Worm (Caenorhabditis elegans) whole organism, mixed stage, embryonic: ENCODE measurements around the gene nfx-1.

ENCODE experiments used
- M03D4.4 ChIP-seq: sonication (generic microtip); optimal IDR thresholded peaks from 2 replicates; lab custom pipeline; 2017; ENCODE audit warnings: mild to moderate bottlenecking, missing genetic modification characterization, missing compliant biosample characterization
- ceh-39 ChIP-seq: fragments of 150-350 bp; optimal IDR thresholded peaks from 2 replicates; lab custom pipeline; 2014; ENCODE audit warnings: missing biosample characterization, missing genetic modification characterization
- ceh-43 ChIP-seq: fragments of 200-800 bp; sonication (Bioruptor generic); optimal IDR thresholded peaks from 2 replicates; lab custom pipeline; 2018; ENCODE audit warnings: mild to moderate bottlenecking, missing genetic modification characterization, moderate library complexity, missing compliant biosample characterization
- ceh-83 ChIP-seq: fragments of 200-800 bp; sonication (Bioruptor generic); optimal IDR thresholded peaks from 2 replicates; lab custom pipeline; 2018; ENCODE audit warnings: mild to moderate bottlenecking, missing genetic modification characterization, missing compliant biosample characterization
- ces-1 ChIP-seq: fragments of 150-350 bp; optimal IDR thresholded peaks from 2 replicates; lab custom pipeline; 2014; ENCODE audit warnings: missing biosample characterization, missing genetic modification reagents, missing genetic modification characterization
- cnd-1 ChIP-seq: fragments of 200-800 bp; sonication (Bioruptor generic); optimal IDR thresholded peaks from 2 replicates; lab custom pipeline; 2018; ENCODE audit warnings: mild to moderate bottlenecking, missing genetic modification characterization, missing compliant biosample characterization
- drap-1 ChIP-seq: fragments of 200-800 bp; sonication (Bioruptor generic); optimal IDR thresholded peaks from 3 replicates; lab custom pipeline; 2018; ENCODE audit warnings: mild to moderate bottlenecking, missing genetic modification characterization, missing compliant biosample characterization
- elt-1 ChIP-seq: sonication (generic microtip); optimal IDR thresholded peaks from 2 replicates; lab custom pipeline; 2017; ENCODE audit warnings: missing genetic modification characterization, mild to moderate bottlenecking, missing compliant biosample characterization, antibody characterized with exemption, moderate library complexity, borderline replicate concordance; ENCODE audit not compliant: insufficient read depth
- flh-1 ChIP-seq: fragments of 200-800 bp; sonication (Bioruptor generic); optimal IDR thresholded peaks from 2 replicates; lab custom pipeline; 2018; ENCODE audit warnings: mild to moderate bottlenecking, missing genetic modification characterization, moderate library complexity, missing compliant biosample characterization
- ham-2 ChIP-seq: fragments of 200-800 bp; sonication (Bioruptor generic); optimal IDR thresholded peaks from 2 replicates; lab custom pipeline; 2018; ENCODE audit warnings: mild to moderate bottlenecking, missing genetic modification characterization, missing compliant biosample characterization
- hlh-1 ChIP-seq: fragments of 150-350 bp; optimal IDR thresholded peaks from 2 replicates; lab custom pipeline; 2014; ENCODE audit warnings: missing biosample characterization, missing genetic modification reagents, missing genetic modification characterization
- lin-13 ChIP-seq: fragments of 150-350 bp; optimal IDR thresholded peaks from 2 replicates; lab custom pipeline; 2014; ENCODE audit warnings: missing biosample characterization, missing genetic modification characterization
- lsy-2 ChIP-seq: fragments of 150-350 bp; optimal IDR thresholded peaks from 2 replicates; lab custom pipeline; 2014; ENCODE audit warnings: missing biosample characterization, missing genetic modification characterization
- mep-1 ChIP-seq: fragments of 150-350 bp; optimal IDR thresholded peaks from 2 replicates; lab custom pipeline; 2017; ENCODE audit warnings: missing biosample characterization, missing genetic modification reagents, missing genetic modification characterization, inconsistent platforms
- mls-2 ChIP-seq: sonication (generic microtip); optimal IDR thresholded peaks from 2 replicates; lab custom pipeline; 2016; ENCODE audit warnings: mild to moderate bottlenecking, missing genetic modification characterization, moderate library complexity, missing compliant biosample characterization
- nhr-12 ChIP-seq: fragments of 150-350 bp; optimal IDR thresholded peaks from 2 replicates; lab custom pipeline; 2014; ENCODE audit warnings: missing biosample characterization, missing genetic modification characterization
- nhr-2 ChIP-seq: fragments of 150-350 bp; optimal IDR thresholded peaks from 2 replicates; lab custom pipeline; 2014; ENCODE audit warnings: missing biosample characterization, missing genetic modification characterization
- nhr-237 ChIP-seq: fragments of 150-350 bp; optimal IDR thresholded peaks from 2 replicates; lab custom pipeline; 2014; ENCODE audit warnings: missing biosample characterization, missing genetic modification characterization
- nhr-28 ChIP-seq: fragments of 150-350 bp; optimal IDR thresholded peaks from 2 replicates; lab custom pipeline; 2014; ENCODE audit warnings: missing biosample characterization, missing genetic modification characterization
- pha-4 ChIP-seq: fragments of 150-350 bp; optimal IDR thresholded peaks from 2 replicates; lab custom pipeline; 2018; ENCODE audit warnings: missing biosample characterization, missing genetic modification reagents, missing genetic modification characterization
- snpc-4 ChIP-seq: fragments of 150-350 bp; optimal IDR thresholded peaks from 2 replicates; lab custom pipeline; 2014; ENCODE audit warnings: missing biosample characterization, missing genetic modification characterization
- sptf-1 ChIP-seq: sonication (generic microtip); optimal IDR thresholded peaks from 2 replicates; lab custom pipeline; 2017; ENCODE audit warnings: mild to moderate bottlenecking, missing genetic modification characterization, moderate library complexity, missing compliant biosample characterization
- tbx-8 ChIP-seq: fragments of 200-800 bp; sonication (Bioruptor generic); optimal IDR thresholded peaks from 2 replicates; lab custom pipeline; 2018; ENCODE audit warnings: mild to moderate bottlenecking, missing genetic modification characterization, moderate library complexity, missing compliant biosample characterization
- unc-120 ChIP-seq: sonication (generic microtip); optimal IDR thresholded peaks from 2 replicates; lab custom pipeline; 2017; ENCODE audit warnings: missing genetic modification characterization, missing compliant biosample characterization; ENCODE audit not compliant: poor library complexity, severe bottlenecking
- unc-39 ChIP-seq: fragments of 150-350 bp; optimal IDR thresholded peaks from 2 replicates; lab custom pipeline; 2014; ENCODE audit warnings: missing biosample characterization, missing genetic modification characterization
- unc-62 ChIP-seq: fragments of 150-350 bp; optimal IDR thresholded peaks from 2 replicates; lab custom pipeline; 2014; ENCODE audit warnings: missing biosample characterization, missing genetic modification reagents, missing genetic modification characterization
- zip-8 ChIP-seq: fragments of 150-350 bp; optimal IDR thresholded peaks from 2 replicates; lab custom pipeline; 2014; ENCODE audit warnings: missing biosample characterization, missing genetic modification characterization
- ztf-11 ChIP-seq: fragments of 150-350 bp; optimal IDR thresholded peaks from 2 replicates; lab custom pipeline; 2014; ENCODE audit warnings: missing biosample characterization, missing genetic modification characterization

The nfx-1 gene

DNA sequence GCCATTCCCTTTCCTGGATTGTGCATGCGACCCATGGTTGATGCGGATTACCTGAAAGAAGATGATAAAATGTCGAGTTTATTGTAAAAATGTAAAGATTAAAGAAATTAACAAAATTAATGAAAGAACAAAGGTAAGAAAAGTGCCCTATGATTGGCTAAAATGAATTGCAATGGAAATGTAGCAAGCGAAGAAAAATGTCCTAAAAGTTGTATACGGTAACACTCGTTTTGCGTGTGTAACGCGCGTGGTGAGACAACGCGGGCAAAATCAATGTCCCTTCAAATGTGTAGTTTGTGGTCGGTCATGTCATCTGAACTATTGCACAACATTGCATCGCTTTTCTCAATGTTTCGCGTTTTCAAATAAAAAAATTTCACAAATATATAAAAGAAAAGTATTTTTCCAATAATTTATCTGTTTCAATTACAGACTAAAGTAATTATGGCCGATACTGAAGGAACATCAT, at the start of gene nfx-1, which contains the start of gene rps-13:
TSS of gene nfx-1 (plus strand) at position 433 of the 469 bp plus-strand sequence.
TSS of gene rps-13 (minus strand) at position 51 of the 469 bp plus-strand sequence.
- peak; percentile 88 for TF ChIP-seq pha-4 (tag; lab: Kevin White, UChicago)
- TF ChIP-seq tbx-8 = no peak
- peak; percentile 34 for TF ChIP-seq ham-2 (GFP tag; lab: Kevin White, UChicago)
- peak; percentile 59 for TF ChIP-seq nhr-237 (tag; lab: Kevin White, UChicago)
- TF ChIP-seq mls-2 = peak; percentile 20
- TF ChIP-seq lsy-2 = peak; percentile 98
- peak; percentile 56 for TF ChIP-seq nhr-2 (tag; lab: Kevin White, UChicago)
- TF ChIP-seq unc-120 (tag; lab: Kevin White, UChicago) = peak; percentile 72
- no peak for TF ChIP-seq ceh-83 (GFP tag; lab: Kevin White, UChicago)
- peak; percentile 68 for TF ChIP-seq lin-13
- peak; percentile 2 for TF ChIP-seq drap-1 (GFP tag; lab: Kevin White, UChicago)
- TF ChIP-seq hlh-1 (tag; lab: Kevin White, UChicago) = peak; percentile 65
- TF ChIP-seq nhr-12 (tag; lab: Kevin White, UChicago) = no peak
- TF ChIP-seq ceh-39 = peak; percentile 30
- no peak for TF ChIP-seq unc-62 (GFP tag; lab: Kevin White, UChicago)
- TF ChIP-seq unc-39 (tag; lab: Kevin White, UChicago) = no peak
- TF ChIP-seq mep-1 (tag; lab: Kevin White, UChicago) = peak; percentile 93

DNA sequence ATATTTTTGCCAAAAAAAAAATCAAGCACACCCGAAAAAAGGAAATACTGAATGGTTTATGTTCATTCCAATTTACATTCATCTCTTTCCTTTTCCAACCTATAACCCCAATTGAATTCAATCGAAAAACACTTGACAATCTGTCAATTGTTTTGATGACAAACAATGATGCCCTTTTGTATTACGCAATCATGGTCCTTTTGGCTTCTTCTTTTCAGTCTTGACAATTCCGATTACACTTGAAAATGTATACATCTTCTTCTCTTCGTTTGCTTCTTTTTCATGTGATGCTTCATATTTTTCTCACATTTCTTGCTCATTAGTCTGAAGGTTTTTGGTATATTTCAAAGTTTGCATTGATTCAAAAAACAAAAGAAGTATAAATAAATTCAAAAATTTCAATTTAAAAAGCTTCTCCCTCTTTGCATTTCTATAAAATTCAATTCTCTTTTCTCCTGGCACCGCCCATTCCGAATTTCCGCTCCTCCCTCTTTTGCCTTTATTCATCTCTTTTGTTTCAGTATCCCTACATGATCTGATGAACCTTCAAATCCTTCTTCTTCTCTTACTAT, 43.9 kb upstream of the nfx-1 start, which contains the start of gene C56G2.4:
TSS of gene C56G2.4 (plus strand) at position 522 of the 572 bp plus-strand sequence.
- TF ChIP-seq lsy-2 = no peak
- TF ChIP-seq zip-8 (tag; lab: Kevin White, UChicago) = peak; percentile 90

DNA sequence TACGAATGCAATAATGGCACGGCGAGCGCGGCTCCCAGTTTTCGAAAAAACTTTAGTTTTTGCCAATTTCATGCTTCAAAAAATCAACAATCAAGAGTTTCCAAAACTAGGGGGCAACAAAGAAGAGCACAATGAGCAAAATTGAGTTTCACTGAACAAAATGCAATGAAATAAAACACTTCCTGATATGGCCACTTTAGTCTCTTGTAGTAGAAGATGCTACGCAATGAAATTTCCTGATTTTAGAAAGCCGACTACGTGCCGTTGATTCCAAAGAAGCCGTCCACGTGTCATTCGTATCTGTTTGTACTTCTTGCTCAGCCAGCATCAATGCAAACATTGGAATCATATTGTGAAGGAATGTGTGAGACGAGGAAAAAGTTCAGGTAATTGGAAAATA, 40.8 kb upstream of the nfx-1 start:
- no peak for TF ChIP-seq ztf-11 (tag; lab: Kevin White, UChicago)
- TF ChIP-seq ceh-83 (GFP tag; lab: Kevin White, UChicago) = no peak
- peak; percentile 80 for TF ChIP-seq ces-1 (GFP tag; lab: Kevin White, UChicago)

DNA sequence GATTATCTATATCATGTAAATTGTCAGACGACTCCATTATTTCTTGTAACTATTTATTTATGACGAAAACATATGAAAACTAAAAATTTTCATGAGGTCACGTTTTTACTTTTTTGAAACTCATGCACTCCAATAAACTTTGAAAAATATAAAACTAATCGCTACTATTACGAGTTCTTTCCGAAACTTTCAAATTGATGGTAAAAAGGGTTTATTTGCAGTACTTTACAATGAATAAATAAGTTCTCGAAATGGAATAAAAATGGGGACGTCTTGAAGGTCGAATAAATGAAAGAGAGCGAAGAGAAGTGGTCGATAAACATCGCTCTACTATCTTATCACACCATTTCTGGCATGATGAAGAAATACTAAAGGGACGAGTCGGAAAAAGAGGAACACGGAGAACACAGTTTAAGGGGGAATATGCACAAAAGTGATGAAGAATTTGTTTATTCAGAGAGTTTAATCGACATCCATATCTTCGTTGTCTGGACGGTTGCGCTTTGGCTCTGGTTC, 35.2 kb upstream of the nfx-1 start, which contains the start of gene let-767:
TSS of gene let-767 (minus strand) at position 51 of the 516 bp plus-strand sequence.
- TF ChIP-seq ceh-39 = no peak
- no peak for TF ChIP-seq nhr-237 (tag; lab: Kevin White, UChicago)
- no peak for TF ChIP-seq pha-4 (tag; lab: Kevin White, UChicago)
- no peak for TF ChIP-seq hlh-1 (tag; lab: Kevin White, UChicago)
- no peak for TF ChIP-seq ceh-43 (GFP tag; lab: Kevin White, UChicago)
- no peak for TF ChIP-seq nhr-2 (tag; lab: Kevin White, UChicago)
- TF ChIP-seq zip-8 (tag; lab: Kevin White, UChicago) = no peak
- no peak for TF ChIP-seq unc-39 (tag; lab: Kevin White, UChicago)
- TF ChIP-seq flh-1 (GFP tag; lab: Kevin White, UChicago) = no peak
- no peak for TF ChIP-seq ceh-83 (GFP tag; lab: Kevin White, UChicago)
- TF ChIP-seq ham-2 (GFP tag; lab: Kevin White, UChicago) = no peak
- TF ChIP-seq nhr-28 (tag; lab: Kevin White, UChicago) = no peak
- no peak for TF ChIP-seq nhr-12 (tag; lab: Kevin White, UChicago)
- no peak for TF ChIP-seq unc-62 (GFP tag; lab: Kevin White, UChicago)
- TF ChIP-seq mls-2 = no peak

DNA sequence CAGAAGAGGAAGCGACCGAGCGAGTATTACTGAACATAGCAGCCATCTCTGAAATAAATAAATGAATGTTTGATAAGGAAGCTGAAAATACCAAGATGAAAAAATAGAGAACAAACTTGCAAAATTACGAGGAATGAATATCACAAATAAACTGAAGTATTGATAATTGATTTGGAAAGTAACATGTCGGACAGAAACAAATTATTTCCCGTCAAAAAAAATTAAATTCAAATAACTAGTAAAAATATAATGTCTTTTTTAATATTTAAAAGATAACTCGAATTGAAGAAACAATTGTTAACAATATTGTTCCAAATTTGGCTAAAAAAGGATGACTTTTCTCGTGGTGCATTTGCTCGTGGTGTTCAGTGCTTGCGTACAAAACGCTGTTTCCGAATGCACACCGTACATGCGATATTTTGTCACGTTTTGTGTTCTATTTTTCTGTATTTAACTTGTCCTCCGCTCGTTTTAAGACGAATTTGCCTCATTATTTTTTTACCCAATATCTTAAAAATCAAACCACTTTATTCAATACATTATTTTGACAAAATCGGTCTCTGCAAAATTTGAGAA, 33.2 kb upstream of the nfx-1 start, which contains the start of gene rpn-13:
TSS of gene rpn-13 (minus strand) at position 51 of the 576 bp plus-strand sequence.
- TF ChIP-seq flh-1 (GFP tag; lab: Kevin White, UChicago) (no peak), lin-13 (peak; percentile 31), ceh-43 (GFP tag; lab: Kevin White, UChicago) (peak; percentile 0), sptf-1 (tag; lab: Kevin White, UChicago) (no peak), snpc-4 (tag; lab: Kevin White, UChicago) (no peak), nhr-28 (tag; lab: Kevin White, UChicago) (no peak), M03D4.4 (tag; lab: Kevin White, UChicago) (peak; percentile 43), nhr-2 (tag; lab: Kevin White, UChicago) (no peak), drap-1 (GFP tag; lab: Kevin White, UChicago) (peak; percentile 42), pha-4 (tag; lab: Kevin White, UChicago) (peak; percentile 10), ceh-83 (GFP tag; lab: Kevin White, UChicago) (no peak), ces-1 (GFP tag; lab: Kevin White, UChicago) (peak; percentile 33), cnd-1 (tag; lab: Kevin White, UChicago) (no peak), lsy-2 (peak; percentile 97), ceh-39 (no peak), elt-1 (tag; lab: Kevin White, UChicago) (no peak), ham-2 (GFP tag; lab: Kevin White, UChicago) (no peak), unc-120 (tag; lab: Kevin White, UChicago) (peak; percentile 95)
- TF ChIP-seq, all 35 proteins: peak for 8
